Fruit fly (Drosophila melanogaster) whole organism, embryonic: Measurements from ENCODE around the gene Slu7.

Source experiments
- Asciz ChIP-seq: fragments of 200-800 bp; sonication (Bioruptor generic); optimal IDR thresholded peaks from 2 replicates; lab custom pipeline; 2017; ENCODE audit warnings: missing biosample characterization, mild to moderate bottlenecking, missing genetic modification characterization, missing genetic modification reagents
- Awh ChIP-seq: fragments of 200-800 bp; sonication (Bioruptor generic); IDR thresholded peaks from 2 replicates; pipeline ENCODE4, ENCODE4 v1.3.6; 2022; ENCODE audit warnings: missing biosample characterization, missing genetic modification characterization
- BtbVII ChIP-seq: fragments of 200-800 bp; sonication (Bioruptor generic); optimal IDR thresholded peaks from 3 replicates; lab custom pipeline; 2017; ENCODE audit warnings: missing biosample characterization, mild to moderate bottlenecking, missing genetic modification characterization
- C15 ChIP-seq: fragments of 200-800 bp; sonication (Bioruptor generic); IDR thresholded peaks from 3 replicates; pipeline ENCODE4 v1.3.6; 2022; ENCODE audit warnings: missing biosample characterization, missing genetic modification characterization
- CG10543 ChIP-seq: fragments of 200-800 bp; sonication (Bioruptor generic); optimal IDR thresholded peaks from 3 replicates; lab custom pipeline; 2017; ENCODE audit warnings: missing biosample characterization, mild to moderate bottlenecking, missing genetic modification characterization, moderate library complexity
- CG10565 ChIP-seq: fragments of 200-800 bp; sonication (Bioruptor generic); optimal IDR thresholded peaks from 3 replicates; lab custom pipeline; 2016; ENCODE audit warnings: missing biosample characterization, mild to moderate bottlenecking, missing genetic modification characterization
- CG10979 ChIP-seq: fragments of 200-800 bp; sonication (Bioruptor generic); optimal IDR thresholded peaks from 2 replicates; lab custom pipeline; 2018; ENCODE audit warnings: missing biosample characterization, mild to moderate bottlenecking, missing genetic modification characterization, moderate library complexity
- CG11247 ChIP-seq: fragments of 200-800 bp; sonication (Bioruptor generic); IDR thresholded peaks from 2 replicates; pipeline ENCODE4 v1.3.6; 2022; ENCODE audit warnings: missing biosample characterization, missing genetic modification characterization
- CG13775 ChIP-seq: fragments of 200-800 bp; sonication (Bioruptor generic); optimal IDR thresholded peaks from 3 replicates; lab custom pipeline; 2017; ENCODE audit warnings: missing biosample characterization, mild to moderate bottlenecking, missing genetic modification characterization
- CG13894 ChIP-seq: fragments of 200-800 bp; sonication (Bioruptor generic); optimal IDR thresholded peaks from 3 replicates; lab custom pipeline; 2018; ENCODE audit warnings: missing biosample characterization, mild to moderate bottlenecking, missing genetic modification characterization, moderate library complexity
- CG14014 ChIP-seq: fragments of 200-800 bp; sonication (Bioruptor generic); IDR thresholded peaks from 2 replicates; pipeline ENCODE4 v1.3.6; 2022; ENCODE audit warnings: missing biosample characterization, missing genetic modification characterization
- CG15696 ChIP-seq: fragments of 200-800 bp; sonication (Bioruptor generic); optimal IDR thresholded peaks from 2 replicates; lab custom pipeline; 2019; ENCODE audit warnings: missing biosample characterization, mild to moderate bottlenecking, missing genetic modification characterization, moderate library complexity
- CG16813 ChIP-seq: fragments of 200-800 bp; sonication (Bioruptor generic); IDR thresholded peaks from 3 replicates; pipeline ENCODE4 v1.3.6; 2022; ENCODE audit warnings: missing biosample characterization, missing genetic modification characterization; ENCODE audit not compliant: partially characterized antibody
- CG2199 ChIP-seq: fragments of 200-800 bp; sonication (Bioruptor generic); IDR thresholded peaks from 3 replicates; pipeline ENCODE4 v1.3.6; 2022; ENCODE audit warnings: missing biosample characterization, missing genetic modification characterization
- CG2678 ChIP-seq: fragments of 200-800 bp; sonication (Bioruptor generic); optimal IDR thresholded peaks from 3 replicates; lab custom pipeline; 2019; ENCODE audit warnings: missing biosample characterization, mild to moderate bottlenecking, missing genetic modification characterization, moderate library complexity
- CG30403 ChIP-seq: fragments of 200-800 bp; sonication (Bioruptor generic); optimal IDR thresholded peaks from 3 replicates; lab custom pipeline; 2016; ENCODE audit warnings: missing biosample characterization, missing genetic modification characterization
- CG31365 ChIP-seq: fragments of 200-800 bp; sonication (Bioruptor generic); optimal IDR thresholded peaks from 2 replicates; lab custom pipeline; 2018; ENCODE audit warnings: missing biosample characterization, mild to moderate bottlenecking, missing genetic modification characterization
- CG32532 ChIP-seq: fragments of 200-800 bp; sonication (Bioruptor generic); IDR thresholded peaks from 2 replicates; pipeline ENCODE4 v1.3.6; 2022; ENCODE audit warnings: missing biosample characterization, missing genetic modification characterization
- CG3281 ChIP-seq: fragments of 200-800 bp; sonication (Bioruptor generic); optimal IDR thresholded peaks from 3 replicates; lab custom pipeline; 2017; ENCODE audit warnings: missing biosample characterization, mild to moderate bottlenecking, missing genetic modification characterization
- CG33213 ChIP-seq: fragments of 200-800 bp; sonication (Bioruptor generic); optimal IDR thresholded peaks from 3 replicates; lab custom pipeline; 2016; ENCODE audit warnings: missing biosample characterization, missing genetic modification characterization
- CG4404 ChIP-seq: fragments of 200-800 bp; sonication (Bioruptor generic); IDR thresholded peaks from 2 replicates; pipeline ENCODE4 v1.3.6; 2022; ENCODE audit warnings: missing biosample characterization, missing genetic modification characterization
- CG4424 ChIP-seq: fragments of 200-800 bp; sonication (Bioruptor generic); optimal IDR thresholded peaks from 3 replicates; lab custom pipeline; 2016; ENCODE audit warnings: missing biosample characterization, missing genetic modification characterization
- CG6654 ChIP-seq: fragments of 200-800 bp; sonication (Bioruptor generic); optimal IDR thresholded peaks from 2 replicates; lab custom pipeline; 2017; ENCODE audit warnings: missing biosample characterization, mild to moderate bottlenecking, missing genetic modification characterization
- CG7357 ChIP-seq: fragments of 200-800 bp; sonication (Bioruptor generic); IDR thresholded peaks from 3 replicates; pipeline ENCODE4 v1.3.6; 2022; ENCODE audit warnings: missing biosample characterization, missing genetic modification characterization
- CG8089 ChIP-seq: fragments of 200-800 bp; sonication (Bioruptor generic); optimal IDR thresholded peaks from 3 replicates; lab custom pipeline; 2016; ENCODE audit warnings: missing biosample characterization, missing genetic modification characterization
- CrebB ChIP-seq: fragments of 200-800 bp; sonication (Bioruptor generic); optimal IDR thresholded peaks from 3 replicates; lab custom pipeline; 2018; ENCODE audit warnings: missing biosample characterization, mild to moderate bottlenecking, missing genetic modification characterization
- D19A ChIP-seq: fragments of 200-800 bp; optimal IDR thresholded peaks from 3 replicates; lab custom pipeline; 2019; ENCODE audit warnings: missing biosample characterization, mild to moderate bottlenecking, missing genetic modification characterization, moderate library complexity
- Doc2 ChIP-seq: fragments of 200-800 bp; sonication (Bioruptor generic); IDR thresholded peaks from 2 replicates; pipeline ENCODE4 v1.3.6; 2022; ENCODE audit warnings: missing biosample characterization, missing genetic modification characterization
- Ets97D ChIP-seq: fragments of 200-800 bp; sonication (Bioruptor generic); optimal IDR thresholded peaks from 3 replicates; lab custom pipeline; 2016; ENCODE audit warnings: missing biosample characterization, missing genetic modification characterization
- Hr39 ChIP-seq: fragments of >200 bp; optimal IDR thresholded peaks from 2 replicates; lab custom pipeline; 2017
- Max ChIP-seq: fragments of 200-800 bp; sonication (Bioruptor generic); optimal IDR thresholded peaks from 2 replicates; lab custom pipeline; 2016; ENCODE audit warnings: missing biosample characterization, mild to moderate bottlenecking, missing genetic modification characterization
- NC2β ChIP-seq: fragments of 200-800 bp; sonication (Bioruptor generic); optimal IDR thresholded peaks from 2 replicates; lab custom pipeline; 2016; ENCODE audit warnings: missing biosample characterization, missing genetic modification characterization
- ara ChIP-seq: fragments of 200-800 bp; sonication (Bioruptor generic); IDR thresholded peaks from 2 replicates; pipeline ENCODE4 v1.3.6; 2022; ENCODE audit warnings: missing biosample characterization, missing genetic modification characterization
- ase ChIP-seq: fragments of 200-800 bp; sonication (Bioruptor generic); IDR thresholded peaks from 3 replicates; pipeline ENCODE4 v1.3.6; 2022; ENCODE audit warnings: missing biosample characterization, missing genetic modification characterization
- corto ChIP-seq: fragments of 200-800 bp; sonication (Bioruptor generic); optimal IDR thresholded peaks from 2 replicates; lab custom pipeline; 2016; ENCODE audit warnings: missing biosample characterization, mild to moderate bottlenecking, missing genetic modification characterization, moderate library complexity
- dimm ChIP-seq: fragments of 200-800 bp; sonication (Bioruptor generic); IDR thresholded peaks from 2 replicates; pipeline ENCODE4 v1.3.6; 2022; ENCODE audit warnings: missing biosample characterization, missing genetic modification characterization
- dmrt99B ChIP-seq: fragments of 200-800 bp; sonication (Bioruptor generic); optimal IDR thresholded peaks from 2 replicates; lab custom pipeline; 2018; ENCODE audit warnings: missing biosample characterization, mild to moderate bottlenecking, missing genetic modification characterization, moderate library complexity
- en ChIP-seq: fragments of 200-800 bp; sonication (Bioruptor generic); optimal IDR thresholded peaks from 2 replicates; lab custom pipeline; 2016; ENCODE audit warnings: missing biosample characterization, missing genetic modification characterization
- esg ChIP-seq: fragments of 200-800 bp; sonication (Bioruptor generic); conservative IDR thresholded peaks from 2 replicates; pipeline ENCODE4 v1.3.6; 2022; ENCODE audit warnings: missing biosample characterization, missing genetic modification characterization
- eve ChIP-seq, 2 experiments: fragments of >200 bp; optimal IDR thresholded peaks; 2 replicates each; lab custom pipeline; 2017; ENCODE audit warnings: missing biosample characterization in 2 of 2, missing genetic modification characterization in 2 of 2
- fd64A ChIP-seq: fragments of 200-800 bp; sonication (Bioruptor generic); optimal IDR thresholded peaks from 3 replicates; lab custom pipeline; 2018; ENCODE audit warnings: missing biosample characterization, mild to moderate bottlenecking, missing genetic modification characterization
- ham ChIP-seq: fragments of 200-800 bp; sonication (Bioruptor generic); IDR thresholded peaks from 2 replicates; pipeline ENCODE4 v1.3.6; 2022; ENCODE audit warnings: missing biosample characterization, missing genetic modification characterization
- lilli ChIP-seq: fragments of 200-800 bp; sonication (Bioruptor generic); optimal IDR thresholded peaks from 3 replicates; lab custom pipeline; 2016; ENCODE audit warnings: missing biosample characterization, missing genetic modification characterization
- nau ChIP-seq: fragments of 200-800 bp; sonication (Bioruptor generic); optimal IDR thresholded peaks from 3 replicates; lab custom pipeline; 2017; ENCODE audit warnings: missing biosample characterization, mild to moderate bottlenecking, missing genetic modification characterization, missing genetic modification reagents
- onecut ChIP-seq: fragments of 200-800 bp; sonication (Bioruptor generic); IDR thresholded peaks from 2 replicates; pipeline ENCODE4 v1.3.6; 2022; ENCODE audit warnings: missing biosample characterization, missing genetic modification characterization
- pros ChIP-seq: fragments of 200-800 bp; sonication (Bioruptor generic); optimal IDR thresholded peaks from 3 replicates; lab custom pipeline; 2019; ENCODE audit warnings: missing biosample characterization, mild to moderate bottlenecking, missing genetic modification characterization, moderate library complexity
- ro ChIP-seq: fragments of 200-800 bp; sonication (Bioruptor generic); IDR thresholded peaks from 2 replicates; pipeline ENCODE4 v1.3.6; 2022; ENCODE audit warnings: missing biosample characterization, missing genetic modification characterization
- toy ChIP-seq: fragments of 200-800 bp; sonication (Bioruptor generic); IDR thresholded peaks from 2 replicates; pipeline ENCODE4 v1.3.6; 2022; ENCODE audit warnings: missing biosample characterization, missing genetic modification characterization
- trem ChIP-seq: fragments of 200-800 bp; optimal IDR thresholded peaks from 3 replicates; lab custom pipeline; 2019; ENCODE audit warnings: missing biosample characterization, mild to moderate bottlenecking, missing genetic modification characterization, moderate library complexity
- vfl ChIP-seq: fragments of 200-800 bp; sonication (Bioruptor generic); optimal IDR thresholded peaks from 2 replicates; lab custom pipeline; 2016; ENCODE audit warnings: missing biosample characterization, missing genetic modification characterization
- zfh1 ChIP-seq: fragments of 200-800 bp; sonication (Bioruptor generic); IDR thresholded peaks from 3 replicates; pipeline ENCODE4 v1.3.6; 2022; ENCODE audit warnings: missing biosample characterization, missing genetic modification characterization

Slu7 gene

DNA sequence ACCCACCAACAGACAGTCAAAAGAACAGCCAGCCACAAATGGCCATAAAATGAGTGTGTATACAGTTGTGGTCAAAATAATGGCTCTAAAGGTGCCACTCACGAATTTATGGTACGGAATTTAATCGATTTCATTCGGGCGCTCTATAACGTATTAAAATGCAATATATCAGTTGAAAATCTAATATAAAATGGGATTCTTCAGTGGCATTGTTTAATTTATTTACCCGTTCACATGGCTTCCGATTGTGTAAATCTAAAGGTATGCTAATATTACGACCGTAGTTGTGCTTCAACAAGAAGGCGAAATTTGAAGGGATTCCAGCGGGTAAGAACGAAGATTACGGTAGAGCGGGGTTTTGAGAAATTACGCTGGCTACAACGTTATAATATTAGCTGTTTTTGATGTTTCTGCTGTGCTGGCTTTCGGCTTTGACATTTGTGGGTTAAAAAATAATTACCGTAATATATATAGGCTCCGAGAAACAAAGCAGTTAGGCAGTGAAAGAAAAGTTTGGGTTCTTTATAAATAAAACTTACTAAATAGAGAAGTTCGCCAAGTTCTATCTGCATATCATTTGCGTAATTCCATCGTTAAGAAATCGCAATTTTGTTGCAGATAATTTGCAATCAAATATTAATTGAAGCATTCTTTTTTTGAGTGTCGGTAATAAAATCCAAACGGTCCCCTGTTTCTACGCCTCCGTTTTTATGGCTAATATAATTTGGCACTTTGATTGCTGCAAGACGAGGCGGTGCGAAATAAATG lies 36.9 kb upstream of the Slu7 start (continued):
- TF ChIP-seq ara (GFP tag; lab: Robert Waterston, UW) (no peak), fd64A (GFP tag; lab: Kevin White, UChicago) (no peak), ham (GFP tag; lab: Robert Waterston, UW) (no peak), CG30403 (GFP tag; lab: Kevin White, UChicago) (no peak), CG13775 (GFP tag; lab: Kevin White, UChicago) (peak; percentile 5), eve (GFP tag; optimal IDR thresholded peaks at IDR 0.05; lab: Kevin White, UChicago) (no peak), vfl (GFP tag; lab: Kevin White, UChicago) (no peak), CG4404 (no peak), nau (GFP tag; lab: Kevin White, UChicago) (no peak), CG10979 (no peak), CG4424 (GFP tag; lab: Kevin White, UChicago) (no peak), Max (GFP tag; lab: Kevin White, UChicago) (no peak), CG3281 (peak; percentile 24), Hr39 (lab: Kevin White, UChicago) (no peak), toy (GFP tag; lab: Robert Waterston, UW) (no peak), BtbVII (GFP tag; lab: Kevin White, UChicago) (no peak), CG13894 (tag; lab: Kevin White, UChicago) (peak; percentile 38), Awh (GFP tag; lab: Robert Waterston, UW) (no peak), Asciz (no peak), dmrt99B (tag; lab: Kevin White, UChicago) (peak; percentile 37), CG31365 (no peak), CG16813 (no peak), ase (GFP tag; lab: Robert Waterston, UW) (no peak), onecut (GFP tag; lab: Robert Waterston, UW) (no peak), CG33213 (GFP tag; lab: Kevin White, UChicago) (no peak), Doc2 (GFP tag; lab: Robert Waterston, UW) (no peak), corto (GFP tag; lab: Kevin White, UChicago) (no peak), CG10543 (GFP tag; lab: Kevin White, UChicago) (no peak), CG32532 (GFP tag; lab: Robert Waterston, UW) (0 out of 2 replicates have a peak, but pooled peaks have one; percentile 7), CG2199 (no peak), C15 (no peak), zfh1 (no peak), dimm (no peak), Ets97D (GFP tag; lab: Kevin White, UChicago) (no peak), D19A (no peak), pros (GFP tag; lab: Kevin White, UChicago) (peak; percentile 10), esg (GFP tag; lab: Robert Waterston, UW) (no peak), CG11247 (GFP tag; lab: Robert Waterston, UW) (no peak), CG8089 (no peak), CG15696 (tag; lab: Kevin White, UChicago) (no peak), CG10565 (GFP tag; lab: Kevin White, UChicago) (no peak), trem (tag; lab: Kevin White, UChicago) (no peak), CrebB (tag; lab: Kevin White, UChicago) (no peak), CG2678 (tag; lab: Kevin White, UChicago) (peak; percentile 55), ro (no peak), NC2β (GFP tag; lab: Kevin White, UChicago) (no peak), en (no peak), CG14014 (0 out of 2 replicates have a peak, but pooled peaks have one; percentile 6), lilli (GFP tag; lab: Kevin White, UChicago) (peak; percentile 9), CG6654 (no peak), CG7357 (GFP tag; lab: Robert Waterston, UW) (no peak)
